Fruit fly (Drosophila melanogaster) whole organism, embryonic: ENCODE results near the gene srp.
A peak's percentile ranks its signal among the peaks of the same experiment; 100 is the strongest.

Experiments used
- Bteb2 ChIP-seq: fragments of 200-800 bp; sonication (Bioruptor generic); optimal IDR thresholded peaks from 2 replicates; lab custom pipeline; 2016; ENCODE audit warnings: missing biosample characterization, missing genetic modification characterization
- CG10147 ChIP-seq: fragments of 200-800 bp; sonication (Bioruptor generic); optimal IDR thresholded peaks from 2 replicates; lab custom pipeline; 2019; ENCODE audit warnings: missing biosample characterization, mild to moderate bottlenecking, missing genetic modification characterization, moderate library complexity
- CG10274 ChIP-seq: fragments of 200-800 bp; sonication (Bioruptor generic); optimal IDR thresholded peaks from 3 replicates; lab custom pipeline; 2017; ENCODE audit warnings: missing biosample characterization, mild to moderate bottlenecking, missing genetic modification characterization
- CG11696 ChIP-seq: fragments of 200-800 bp; sonication (Bioruptor generic); IDR thresholded peaks from 2 replicates; pipeline ENCODE4 v1.3.6; 2022; ENCODE audit warnings: missing biosample characterization, missing genetic modification characterization
- CG12071 ChIP-seq: fragments of 200-800 bp; sonication (Bioruptor generic); optimal IDR thresholded peaks from 3 replicates; lab custom pipeline; 2018; ENCODE audit warnings: missing biosample characterization, mild to moderate bottlenecking, missing genetic modification characterization
- CG13624 ChIP-seq: fragments of 200-800 bp; sonication (Bioruptor generic); optimal IDR thresholded peaks from 2 replicates; lab custom pipeline; 2016; ENCODE audit warnings: missing biosample characterization, missing genetic modification characterization
- CG14667 ChIP-seq: fragments of 200-800 bp; sonication (Bioruptor generic); IDR thresholded peaks from 2 replicates; pipeline ENCODE4 v1.3.6; 2022; ENCODE audit warnings: missing biosample characterization, missing genetic modification characterization
- CG14710 ChIP-seq: fragments of 200-800 bp; sonication (Bioruptor generic); optimal IDR thresholded peaks from 3 replicates; lab custom pipeline; 2019; ENCODE audit warnings: missing biosample characterization, mild to moderate bottlenecking, missing genetic modification characterization, moderate library complexity
- CG14860 ChIP-seq: fragments of 200-800 bp; sonication (Bioruptor generic); IDR thresholded peaks from 3 replicates; pipeline ENCODE4 v1.3.6; 2022; ENCODE audit warnings: missing biosample characterization, missing genetic modification characterization; ENCODE audit not compliant: partially characterized antibody
- CG1647 ChIP-seq: fragments of 200-800 bp; sonication (Bioruptor generic); optimal IDR thresholded peaks from 3 replicates; lab custom pipeline; 2016; ENCODE audit warnings: missing biosample characterization, missing genetic modification characterization
- CG17186 ChIP-seq: fragments of 200-800 bp; sonication (Bioruptor generic); optimal IDR thresholded peaks from 3 replicates; lab custom pipeline; 2017; ENCODE audit warnings: missing biosample characterization, missing genetic modification reagents, missing genetic modification characterization
- CG2678 ChIP-seq: fragments of 200-800 bp; sonication (Bioruptor generic); optimal IDR thresholded peaks from 3 replicates; lab custom pipeline; 2019; ENCODE audit warnings: missing biosample characterization, mild to moderate bottlenecking, missing genetic modification characterization, moderate library complexity
- CG31224 ChIP-seq: fragments of 200-800 bp; sonication (Bioruptor generic); IDR thresholded peaks from 2 replicates; pipeline ENCODE4 v1.3.6; 2022; ENCODE audit warnings: missing biosample characterization, missing genetic modification characterization
- CG31388 ChIP-seq: fragments of 200-800 bp; sonication (Bioruptor generic); optimal IDR thresholded peaks from 2 replicates; lab custom pipeline; 2016; ENCODE audit warnings: missing biosample characterization, missing genetic modification characterization
- CG4282 ChIP-seq: fragments of 200-800 bp; sonication (Bioruptor generic); optimal IDR thresholded peaks from 2 replicates; lab custom pipeline; 2016; ENCODE audit warnings: missing biosample characterization, missing genetic modification characterization
- CG4707 ChIP-seq: fragments of 200-800 bp; sonication (Bioruptor generic); optimal IDR thresholded peaks from 2 replicates; lab custom pipeline; 2018; ENCODE audit warnings: missing biosample characterization, mild to moderate bottlenecking, missing genetic modification characterization, moderate library complexity
- CG4730 ChIP-seq: fragments of 200-800 bp; sonication (Bioruptor generic); IDR thresholded peaks from 2 replicates; pipeline ENCODE4 v1.3.6; 2022; ENCODE audit warnings: missing biosample characterization, missing genetic modification characterization
- CG6765 ChIP-seq: fragments of 200-800 bp; sonication (Bioruptor generic); optimal IDR thresholded peaks from 3 replicates; lab custom pipeline; 2017; ENCODE audit warnings: missing biosample characterization, mild to moderate bottlenecking, missing genetic modification characterization
- CG6791 ChIP-seq: fragments of 200-800 bp; sonication (Bioruptor generic); IDR thresholded peaks from 3 replicates; pipeline ENCODE4 v1.3.6; 2022; ENCODE audit warnings: missing biosample characterization, missing genetic modification characterization; ENCODE audit not compliant: partially characterized antibody
- CG7556 ChIP-seq: fragments of 200-800 bp; sonication (Bioruptor generic); optimal IDR thresholded peaks from 2 replicates; lab custom pipeline; 2017; ENCODE audit warnings: missing biosample characterization, mild to moderate bottlenecking, missing genetic modification characterization
- CG8290 ChIP-seq, 3 experiments: fragments of 200-800 bp; sonication (Bioruptor generic); optimal IDR thresholded peaks; 2 replicates each; lab custom pipeline; 2016 to 2019; ENCODE audit warnings: missing biosample characterization in 3 of 3, missing genetic modification characterization in 3 of 3, mild to moderate bottlenecking in 2 of 3, moderate library complexity in 1 of 3
- CG9437 ChIP-seq: fragments of 200-800 bp; sonication (Bioruptor generic); optimal IDR thresholded peaks from 2 replicates; lab custom pipeline; 2018; ENCODE audit warnings: missing biosample characterization, mild to moderate bottlenecking, missing genetic modification characterization
- CG9797 ChIP-seq: fragments of 200-800 bp; sonication (Bioruptor generic); optimal IDR thresholded peaks from 3 replicates; lab custom pipeline; 2018; ENCODE audit warnings: missing biosample characterization, mild to moderate bottlenecking, missing genetic modification characterization
- CG9817 ChIP-seq: fragments of 200-800 bp; sonication (Bioruptor generic); optimal IDR thresholded peaks from 2 replicates; lab custom pipeline; 2018; ENCODE audit warnings: missing biosample characterization, mild to moderate bottlenecking, missing genetic modification characterization, moderate library complexity
- Deaf1 ChIP-seq: fragments of 200-800 bp; optimal IDR thresholded peaks from 3 replicates; lab custom pipeline; 2019; ENCODE audit warnings: missing biosample characterization, mild to moderate bottlenecking, missing genetic modification characterization, moderate library complexity
- Dek ChIP-seq: fragments of 200-800 bp; sonication (Bioruptor generic); optimal IDR thresholded peaks from 3 replicates; lab custom pipeline; 2019; ENCODE audit warnings: missing biosample characterization, mild to moderate bottlenecking, missing genetic modification characterization, moderate library complexity
- Doc3 ChIP-seq: fragments of 200-800 bp; sonication (Bioruptor generic); IDR thresholded peaks from 3 replicates; pipeline ENCODE4 v1.3.6; 2022; ENCODE audit warnings: missing biosample characterization, missing genetic modification characterization; ENCODE audit not compliant: partially characterized antibody
- E2f2 ChIP-seq: fragments of 200-800 bp; sonication (Bioruptor generic); IDR thresholded peaks from 2 replicates; pipeline ENCODE4 v1.3.6; 2022; ENCODE audit warnings: missing biosample characterization, missing genetic modification characterization
- Fer2 ChIP-seq: fragments of 200-800 bp; sonication (Bioruptor generic); optimal IDR thresholded peaks from 2 replicates; lab custom pipeline; 2018; ENCODE audit warnings: missing biosample characterization, mild to moderate bottlenecking, missing genetic modification characterization, moderate library complexity
- GATAe ChIP-seq: fragments of 200-800 bp; sonication (Bioruptor generic); conservative IDR thresholded peaks from 2 replicates; pipeline ENCODE4 v1.3.6; 2022; ENCODE audit warnings: missing biosample characterization, missing genetic modification characterization
- Lpt ChIP-seq: fragments of >200 bp; optimal IDR thresholded peaks from 2 replicates; lab custom pipeline; 2018; ENCODE audit warnings: missing biosample characterization, missing genetic modification characterization
- Side ChIP-seq: fragments of 200-800 bp; sonication (Bioruptor generic); optimal IDR thresholded peaks from 2 replicates; lab custom pipeline; 2016; ENCODE audit warnings: missing biosample characterization, missing genetic modification characterization
- Sry-β ChIP-seq: fragments of 200-800 bp; sonication (Bioruptor generic); optimal IDR thresholded peaks from 2 replicates; lab custom pipeline; 2018; ENCODE audit warnings: missing biosample characterization, mild to moderate bottlenecking, missing genetic modification characterization, moderate library complexity
- Ssrp ChIP-seq: fragments of 200-800 bp; sonication (Bioruptor generic); optimal IDR thresholded peaks from 2 replicates; lab custom pipeline; 2018; ENCODE audit warnings: missing biosample characterization, mild to moderate bottlenecking, missing genetic modification characterization, moderate library complexity
- Usf ChIP-seq: fragments of 200-800 bp; sonication (Bioruptor generic); optimal IDR thresholded peaks from 2 replicates; lab custom pipeline; 2017; ENCODE audit warnings: missing genotype, missing biosample characterization, missing genetic modification characterization
- ac ChIP-seq: fragments of 200-800 bp; sonication (Bioruptor generic); optimal IDR thresholded peaks from 3 replicates; lab custom pipeline; 2017; ENCODE audit warnings: missing biosample characterization, mild to moderate bottlenecking, missing genetic modification characterization
- ap ChIP-seq: fragments of 200-800 bp; sonication (Bioruptor generic); IDR thresholded peaks from 2 replicates; pipeline ENCODE4 v1.3.6; 2022; ENCODE audit warnings: missing biosample characterization, missing genetic modification characterization
- chinmo ChIP-seq: fragments of 200-800 bp; sonication (Bioruptor generic); IDR thresholded peaks from 4 replicates; pipeline ENCODE4 v1.3.6; 2022; ENCODE audit warnings: missing biosample characterization, missing genetic modification characterization; ENCODE audit not compliant: partially characterized antibody
- cwo ChIP-seq: fragments of 200-800 bp; sonication (Bioruptor generic); optimal IDR thresholded peaks from 3 replicates; lab custom pipeline; 2017; ENCODE audit warnings: missing biosample characterization, missing genetic modification characterization, mild to moderate bottlenecking, moderate library complexity, missing genetic modification reagents
- da ChIP-seq: fragments of 200-800 bp; sonication (Bioruptor generic); optimal IDR thresholded peaks from 2 replicates; lab custom pipeline; 2016; ENCODE audit warnings: missing biosample characterization, missing genetic modification characterization
- dm ChIP-seq: fragments of 200-800 bp; sonication (Bioruptor generic); optimal IDR thresholded peaks from 3 replicates; lab custom pipeline; 2016; ENCODE audit warnings: missing biosample characterization, missing genetic modification characterization
- fd102C ChIP-seq: fragments of 200-800 bp; sonication (Bioruptor generic); optimal IDR thresholded peaks from 2 replicates; lab custom pipeline; 2018; ENCODE audit warnings: missing biosample characterization, mild to moderate bottlenecking, missing genetic modification characterization, moderate library complexity
- grn ChIP-seq: fragments of 200-800 bp; sonication (Bioruptor generic); optimal IDR thresholded peaks from 3 replicates; lab custom pipeline; 2017; ENCODE audit warnings: missing biosample characterization, missing genetic modification characterization
- ham ChIP-seq: fragments of 200-800 bp; sonication (Bioruptor generic); IDR thresholded peaks from 2 replicates; pipeline ENCODE4 v1.3.6; 2022; ENCODE audit warnings: missing biosample characterization, missing genetic modification characterization
- maf-S ChIP-seq: fragments of 200-800 bp; sonication (Bioruptor generic); optimal IDR thresholded peaks from 2 replicates; lab custom pipeline; 2016; ENCODE audit warnings: missing biosample characterization, missing genetic modification characterization
- odd ChIP-seq: fragments of 200-800 bp; sonication (Bioruptor generic); optimal IDR thresholded peaks from 2 replicates; lab custom pipeline; 2017; ENCODE audit warnings: missing biosample characterization, mild to moderate bottlenecking, missing genetic modification characterization
- pho ChIP-seq: fragments of 200-800 bp; sonication (Bioruptor generic); optimal IDR thresholded peaks from 2 replicates; lab custom pipeline; 2016; ENCODE audit warnings: missing biosample characterization, missing genetic modification characterization
- sens ChIP-seq: fragments of 200-800 bp; sonication (Bioruptor generic); peaks from one replicate; lab custom pipeline; 2016; ENCODE audit warnings: missing biosample characterization, missing genetic modification characterization
- tio ChIP-seq: fragments of 200-800 bp; sonication (Bioruptor generic); optimal IDR thresholded peaks from 2 replicates; lab custom pipeline; 2017; ENCODE audit warnings: missing biosample characterization, missing genetic modification characterization, inconsistent platforms
- unpg ChIP-seq: fragments of 200-800 bp; sonication (Bioruptor generic); optimal IDR thresholded peaks from 3 replicates; lab custom pipeline; 2018; ENCODE audit warnings: missing biosample characterization, mild to moderate bottlenecking, missing genetic modification characterization, moderate library complexity
- vnd ChIP-seq: fragments of 200-800 bp; sonication (Bioruptor generic); IDR thresholded peaks from 3 replicates; pipeline ENCODE4 v1.3.6; 2022; ENCODE audit warnings: missing biosample characterization, missing genetic modification characterization; ENCODE audit not compliant: partially characterized antibody

Gene srp

DNA sequence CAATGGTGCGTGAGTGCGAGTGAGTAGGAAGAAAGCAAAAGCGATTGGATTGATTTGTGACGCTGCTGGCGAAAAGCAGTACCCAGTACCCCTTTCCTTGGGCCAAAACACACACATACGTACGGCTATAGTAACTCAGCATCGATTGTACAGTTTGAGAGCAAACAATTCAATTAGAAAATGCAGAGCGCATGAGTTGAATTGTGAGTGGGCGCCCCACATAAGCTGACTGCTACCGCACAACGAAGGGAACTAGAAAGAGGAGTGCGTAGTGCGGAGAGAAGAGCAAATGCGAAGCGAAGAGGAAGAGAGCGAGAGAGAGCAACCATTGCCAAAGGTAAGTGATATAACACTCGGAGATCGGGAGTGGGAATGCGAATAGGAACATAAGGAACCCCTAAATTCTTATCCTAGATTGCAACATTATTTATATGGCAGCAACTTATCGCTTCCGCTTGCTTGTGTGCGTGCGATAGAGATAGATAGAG, 12.4 kb upstream of the srp start (continued):
- TF ChIP-seq ap (GFP tag; lab: Robert Waterston, UW) (no peak), CG14667 (GFP tag; lab: Robert Waterston, UW) (no peak), ham (GFP tag; lab: Robert Waterston, UW) (no peak), CG4707 (GFP tag; lab: Kevin White, UChicago) (peak; percentile 10), CG17186 (no peak), CG6791 (GFP tag; lab: Robert Waterston, UW) (no peak), CG14860 (GFP tag; lab: Robert Waterston, UW) (no peak), tio (GFP tag; lab: Kevin White, UChicago) (no peak), CG14710 (no peak), unpg (GFP tag; lab: Kevin White, UChicago) (no peak), Deaf1 (tag; lab: Kevin White, UChicago) (peak; percentile 28), GATAe (GFP tag; lab: Robert Waterston, UW) (no peak), CG8290 (GFP tag; optimal IDR thresholded peaks at IDR 0.05; lab: Kevin White, UChicago) (no peak), CG8290 (tag; optimal IDR thresholded peaks at IDR 0.05; lab: Kevin White, UChicago) (peak in 1 of 2 experiments; percentile 67), Usf (GFP tag; lab: Kevin White, UChicago) (no peak), fd102C (GFP tag; lab: Kevin White, UChicago) (no peak), CG11696 (GFP tag; lab: Robert Waterston, UW) (no peak), chinmo (no peak), CG4730 (GFP tag; lab: Robert Waterston, UW) (no peak), E2f2 (no peak), CG1647 (GFP tag; lab: Kevin White, UChicago) (no peak), CG9817 (tag; lab: Kevin White, UChicago) (no peak), CG4282 (no peak), Ssrp (tag; lab: Kevin White, UChicago) (no peak), CG31224 (no peak), Doc3 (GFP tag; lab: Robert Waterston, UW) (no peak), Fer2 (tag; lab: Kevin White, UChicago) (no peak), CG6765 (GFP tag; lab: Kevin White, UChicago) (no peak), ac (GFP tag; lab: Kevin White, UChicago) (no peak), dm (GFP tag; lab: Kevin White, UChicago) (peak; percentile 59), Side (GFP tag; lab: Kevin White, UChicago) (no peak), Bteb2 (GFP tag; lab: Kevin White, UChicago) (no peak), odd (GFP tag; lab: Kevin White, UChicago) (no peak), CG7556 (GFP tag; lab: Kevin White, UChicago) (no peak), grn (peak; percentile 8), CG31388 (no peak), CG9797 (GFP tag; lab: Kevin White, UChicago) (no peak), maf-S (peak; percentile 17), CG10274 (no peak), sens (GFP tag; lab: Kevin White, UChicago) (peak; percentile 21), CG13624 (peak; percentile 51), CG10147 (no peak), Sry-β (GFP tag; lab: Kevin White, UChicago) (no peak), CG9437 (no peak), cwo (GFP tag; lab: Kevin White, UChicago) (peak; percentile 20), Lpt (GFP tag; lab: Kevin White, UChicago) (no peak), CG2678 (tag; lab: Kevin White, UChicago) (no peak), Dek (no peak), CG12071 (GFP tag; lab: Kevin White, UChicago) (peak; percentile 30), pho (GFP tag; lab: Kevin White, UChicago) (no peak), da (peak; percentile 56), vnd (GFP tag; lab: Robert Waterston, UW) (no peak)
